Fruit fly (Drosophila melanogaster) whole organism, embryonic: Measurements from ENCODE around the gene Fkbp59.

Experiments
- Atf3 ChIP-seq: fragments of 200-800 bp; sonication (Bioruptor generic); optimal IDR thresholded peaks from 3 replicates; lab custom pipeline; 2016; ENCODE audit warnings: missing biosample characterization, missing genetic modification characterization
- CG10209 ChIP-seq: fragments of 200-800 bp; sonication (Bioruptor generic); optimal IDR thresholded peaks from 3 replicates; lab custom pipeline; 2017; ENCODE audit warnings: missing biosample characterization, mild to moderate bottlenecking, missing genetic modification characterization, missing genetic modification reagents
- CG10274 ChIP-seq: fragments of 200-800 bp; sonication (Bioruptor generic); optimal IDR thresholded peaks from 3 replicates; lab custom pipeline; 2017; ENCODE audit warnings: missing biosample characterization, mild to moderate bottlenecking, missing genetic modification characterization
- CG10321 ChIP-seq: fragments of 200-800 bp; sonication (Bioruptor generic); IDR thresholded peaks from 2 replicates; pipeline ENCODE4 v1.3.6; 2022; ENCODE audit warnings: missing biosample characterization, missing genetic modification characterization
- CG11247 ChIP-seq: fragments of 200-800 bp; sonication (Bioruptor generic); IDR thresholded peaks from 2 replicates; pipeline ENCODE4 v1.3.6; 2022; ENCODE audit warnings: missing biosample characterization, missing genetic modification characterization
- CG11504 ChIP-seq: fragments of 200-800 bp; sonication (Bioruptor generic); optimal IDR thresholded peaks from 3 replicates; lab custom pipeline; 2019; ENCODE audit warnings: missing biosample characterization, mild to moderate bottlenecking, missing genetic modification characterization, moderate library complexity
- CG12744 ChIP-seq: fragments of 200-800 bp; sonication (Bioruptor generic); optimal IDR thresholded peaks from 2 replicates; lab custom pipeline; 2016; ENCODE audit warnings: missing biosample characterization, missing genetic modification characterization
- CG12942 ChIP-seq: fragments of 200-800 bp; sonication (Bioruptor generic); optimal IDR thresholded peaks from 3 replicates; lab custom pipeline; 2016; ENCODE audit warnings: missing biosample characterization, missing genetic modification characterization
- CG13775 ChIP-seq: fragments of 200-800 bp; sonication (Bioruptor generic); optimal IDR thresholded peaks from 3 replicates; lab custom pipeline; 2017; ENCODE audit warnings: missing biosample characterization, mild to moderate bottlenecking, missing genetic modification characterization
- CG15073 ChIP-seq: fragments of 200-800 bp; sonication (Bioruptor generic); optimal IDR thresholded peaks from 2 replicates; lab custom pipeline; 2016; ENCODE audit warnings: missing biosample characterization, missing genetic modification characterization
- CG15514 ChIP-seq: fragments of 200-800 bp; sonication (Bioruptor generic); optimal IDR thresholded peaks from 3 replicates; lab custom pipeline; 2017; ENCODE audit warnings: missing biosample characterization, missing genetic modification characterization, mild to moderate bottlenecking, moderate library complexity, missing genetic modification reagents
- CG17568 ChIP-seq: fragments of 200-800 bp; sonication (Bioruptor generic); optimal IDR thresholded peaks from 2 replicates; lab custom pipeline; 2018; ENCODE audit warnings: missing biosample characterization, mild to moderate bottlenecking, missing genetic modification characterization, moderate library complexity
- CG1792 ChIP-seq: fragments of 200-800 bp; sonication (Bioruptor generic); optimal IDR thresholded peaks from 2 replicates; lab custom pipeline; 2016; ENCODE audit warnings: missing biosample characterization, missing genetic modification characterization
- CG31441 ChIP-seq: fragments of 200-800 bp; sonication (Bioruptor generic); IDR thresholded peaks from 2 replicates; pipeline ENCODE4 v1.3.6; 2022; ENCODE audit warnings: missing biosample characterization, missing genetic modification characterization
- CG3163 ChIP-seq: fragments of 200-800 bp; sonication (Bioruptor generic); optimal IDR thresholded peaks from 3 replicates; lab custom pipeline; 2016; ENCODE audit warnings: missing biosample characterization, missing genetic modification characterization
- CG32532 ChIP-seq: fragments of 200-800 bp; sonication (Bioruptor generic); IDR thresholded peaks from 2 replicates; pipeline ENCODE4 v1.3.6; 2022; ENCODE audit warnings: missing biosample characterization, missing genetic modification characterization
- CG34224 ChIP-seq: fragments of 200-800 bp; sonication (Bioruptor generic); IDR thresholded peaks from 3 replicates; pipeline ENCODE4 v1.3.6; 2022; ENCODE audit warnings: missing biosample characterization, missing genetic modification characterization; ENCODE audit not compliant: partially characterized antibody
- CG34422 ChIP-seq: fragments of 200-800 bp; sonication (Bioruptor generic); IDR thresholded peaks from 3 replicates; pipeline ENCODE4 v1.3.6; 2022; ENCODE audit warnings: missing biosample characterization, missing genetic modification characterization
- CG3995 ChIP-seq: fragments of 200-800 bp; sonication (Bioruptor generic); optimal IDR thresholded peaks from 3 replicates; lab custom pipeline; 2016; ENCODE audit warnings: missing biosample characterization, missing genetic modification characterization
- CG4328 ChIP-seq: fragments of 200-800 bp; sonication (Bioruptor generic); optimal IDR thresholded peaks from 3 replicates; lab custom pipeline; 2017; ENCODE audit warnings: missing biosample characterization, missing genetic modification reagents, missing genetic modification characterization
- CG5953 ChIP-seq: fragments of 200-800 bp; sonication (Bioruptor generic); IDR thresholded peaks from 2 replicates; pipeline ENCODE4 v1.3.6; 2022; ENCODE audit warnings: missing biosample characterization, missing genetic modification characterization
- CG6683 ChIP-seq: fragments of 200-800 bp; sonication (Bioruptor generic); optimal IDR thresholded peaks from 2 replicates; lab custom pipeline; 2017; ENCODE audit warnings: missing biosample characterization, mild to moderate bottlenecking, missing genetic modification characterization, missing genetic modification reagents
- CG7556 ChIP-seq: fragments of 200-800 bp; sonication (Bioruptor generic); optimal IDR thresholded peaks from 2 replicates; lab custom pipeline; 2017; ENCODE audit warnings: missing biosample characterization, mild to moderate bottlenecking, missing genetic modification characterization
- Camta ChIP-seq: fragments of 200-800 bp; sonication (Bioruptor generic); optimal IDR thresholded peaks from 2 replicates; lab custom pipeline; 2016; ENCODE audit warnings: missing biosample characterization, missing genetic modification characterization
- Doc3 ChIP-seq: fragments of 200-800 bp; sonication (Bioruptor generic); IDR thresholded peaks from 3 replicates; pipeline ENCODE4 v1.3.6; 2022; ENCODE audit warnings: missing biosample characterization, missing genetic modification characterization; ENCODE audit not compliant: partially characterized antibody
- Elba2 ChIP-seq: fragments of 200-800 bp; sonication (Bioruptor generic); optimal IDR thresholded peaks from 3 replicates; lab custom pipeline; 2016; ENCODE audit warnings: missing biosample characterization, missing genetic modification characterization
- Gug ChIP-seq: fragments of 200-800 bp; sonication (Bioruptor generic); IDR thresholded peaks from 4 replicates; pipeline ENCODE4 v1.3.6; 2022; ENCODE audit warnings: missing biosample characterization, missing genetic modification characterization
- H2.0 ChIP-seq: fragments of 200-800 bp; sonication (Bioruptor generic); IDR thresholded peaks from 2 replicates; pipeline ENCODE4 v1.3.6; 2022; ENCODE audit warnings: missing biosample characterization, missing genetic modification characterization
- HmgZ ChIP-seq: fragments of 200-800 bp; sonication (Bioruptor generic); optimal IDR thresholded peaks from 2 replicates; lab custom pipeline; 2018; ENCODE audit warnings: missing biosample characterization, mild to moderate bottlenecking, missing genetic modification characterization
- Hr39 ChIP-seq: fragments of >200 bp; optimal IDR thresholded peaks from 2 replicates; lab custom pipeline; 2017
- Myb ChIP-seq: fragments of 200-800 bp; sonication (Bioruptor generic); optimal IDR thresholded peaks from 2 replicates; lab custom pipeline; 2016; ENCODE audit warnings: missing biosample characterization, missing genetic modification characterization
- Nf-YB ChIP-seq: fragments of 200-800 bp; sonication (Bioruptor generic); optimal IDR thresholded peaks from 3 replicates; lab custom pipeline; 2019; ENCODE audit warnings: missing biosample characterization, mild to moderate bottlenecking, missing genetic modification characterization, moderate library complexity
- Pdp1 ChIP-seq, 2 experiments: fragments of 200-800 bp; sonication (Bioruptor generic); optimal IDR thresholded peaks; 3 replicates each; lab custom pipeline; 2016; ENCODE audit warnings: missing biosample characterization in 2 of 2, missing genetic modification characterization in 2 of 2, mild to moderate bottlenecking in 1 of 2, moderate library complexity in 1 of 2
- ara ChIP-seq: fragments of 200-800 bp; sonication (Bioruptor generic); IDR thresholded peaks from 2 replicates; pipeline ENCODE4 v1.3.6; 2022; ENCODE audit warnings: missing biosample characterization, missing genetic modification characterization
- bcd ChIP-seq: fragments of 200-800 bp; sonication (Bioruptor generic); optimal IDR thresholded peaks from 2 replicates; lab custom pipeline; 2017; ENCODE audit warnings: missing biosample characterization, mild to moderate bottlenecking, missing genetic modification characterization
- chn ChIP-seq: fragments of 200-800 bp; sonication (Bioruptor generic); optimal IDR thresholded peaks from 2 replicates; lab custom pipeline; 2016; ENCODE audit warnings: missing biosample characterization, missing genetic modification characterization
- ewg ChIP-seq: fragments of 200-800 bp; sonication (Bioruptor generic); optimal IDR thresholded peaks from 3 replicates; lab custom pipeline; 2017; ENCODE audit warnings: mild to moderate bottlenecking, missing biosample characterization, missing genetic modification reagents, missing genetic modification characterization
- exex ChIP-seq: fragments of 200-800 bp; sonication (Bioruptor generic); optimal IDR thresholded peaks from 4 replicates; lab custom pipeline; 2018; ENCODE audit warnings: missing biosample characterization, mild to moderate bottlenecking, missing genetic modification characterization, moderate library complexity
- fd96Cb ChIP-seq: fragments of 200-800 bp; sonication (Bioruptor generic); optimal IDR thresholded peaks from 2 replicates; lab custom pipeline; 2018; ENCODE audit warnings: missing biosample characterization, mild to moderate bottlenecking, missing genetic modification characterization, moderate library complexity
- fu2 ChIP-seq: fragments of 200-800 bp; sonication (Bioruptor generic); optimal IDR thresholded peaks from 2 replicates; lab custom pipeline; 2016; ENCODE audit warnings: missing biosample characterization, missing genetic modification characterization
- gro ChIP-seq: fragments of 200-800 bp; sonication (Bioruptor generic); optimal IDR thresholded peaks from 2 replicates; lab custom pipeline; 2016; ENCODE audit warnings: missing biosample characterization, missing genetic modification characterization
- mam ChIP-seq: fragments of 200-800 bp; sonication (Bioruptor generic); optimal IDR thresholded peaks from 3 replicates; lab custom pipeline; 2016; ENCODE audit warnings: missing biosample characterization, missing genetic modification characterization
- onecut ChIP-seq: fragments of 200-800 bp; sonication (Bioruptor generic); IDR thresholded peaks from 2 replicates; pipeline ENCODE4 v1.3.6; 2022; ENCODE audit warnings: missing biosample characterization, missing genetic modification characterization
- org-1 ChIP-seq: fragments of 200-800 bp; sonication (Bioruptor generic); optimal IDR thresholded peaks from 2 replicates; lab custom pipeline; 2017; ENCODE audit warnings: missing biosample characterization, missing genetic modification characterization
- pho ChIP-seq: fragments of 200-800 bp; sonication (Bioruptor generic); optimal IDR thresholded peaks from 2 replicates; lab custom pipeline; 2016; ENCODE audit warnings: missing biosample characterization, missing genetic modification characterization
- pita ChIP-seq: fragments of 200-800 bp; sonication (Bioruptor generic); optimal IDR thresholded peaks from 2 replicates; lab custom pipeline; 2017; ENCODE audit warnings: missing biosample characterization, mild to moderate bottlenecking, missing genetic modification characterization
- run ChIP-seq: fragments of 200-800 bp; sonication (Bioruptor generic); optimal IDR thresholded peaks from 3 replicates; lab custom pipeline; 2018; ENCODE audit warnings: missing biosample characterization, mild to moderate bottlenecking, missing genetic modification characterization
- tin ChIP-seq: fragments of 200-800 bp; sonication (Bioruptor generic); optimal IDR thresholded peaks from 3 replicates; lab custom pipeline; 2016; ENCODE audit warnings: missing biosample characterization, missing genetic modification characterization
- vfl ChIP-seq: fragments of 200-800 bp; sonication (Bioruptor generic); optimal IDR thresholded peaks from 2 replicates; lab custom pipeline; 2016; ENCODE audit warnings: missing biosample characterization, missing genetic modification characterization

The Fkbp59 gene

DNA sequence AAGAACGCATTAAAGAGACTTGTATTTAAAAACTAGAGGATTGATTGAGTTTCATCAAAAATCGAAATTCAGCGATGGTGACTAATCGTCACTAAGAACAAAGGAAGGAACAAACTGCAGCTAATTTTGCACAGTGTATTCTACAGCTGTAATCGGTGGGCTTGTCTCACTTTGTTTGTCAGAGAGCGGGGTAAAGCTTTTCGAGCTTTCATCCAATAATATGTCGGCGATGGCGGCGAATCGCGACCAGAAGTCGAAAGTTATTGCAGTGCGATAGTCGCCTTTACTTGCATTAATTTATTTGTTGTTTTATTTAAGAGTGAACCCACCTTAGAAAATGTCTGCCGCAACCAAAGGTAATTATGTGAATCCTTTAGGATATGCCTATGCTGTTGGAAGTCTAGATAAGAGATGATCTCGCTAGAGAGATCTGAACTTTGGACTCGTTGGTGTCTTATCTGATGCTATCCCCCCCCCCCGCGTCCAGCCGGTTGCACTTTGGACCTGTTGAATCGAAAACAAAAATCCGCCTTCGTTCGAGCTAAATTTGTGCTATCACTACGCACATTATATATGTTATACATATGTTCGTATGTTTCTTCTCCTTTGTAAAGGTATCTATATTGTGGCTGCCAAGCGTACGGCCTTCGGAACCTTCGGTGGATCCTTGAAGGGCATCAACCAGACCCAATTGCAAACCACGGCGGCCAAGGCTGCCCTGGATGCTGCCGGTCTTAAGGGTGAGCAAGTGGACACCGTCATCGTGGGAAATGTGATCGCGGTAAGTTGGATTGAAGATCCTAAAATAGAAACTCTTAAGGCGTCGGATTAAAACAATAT is 27.4 kb downstream of the Fkbp59 start, which contains the start of gene yip2 (continued):
- peak; percentile 79 for TF ChIP-seq HmgZ
- TF ChIP-seq vfl (GFP tag; lab: Kevin White, UChicago) = peak; percentile 44
- peak; percentile 51 for TF ChIP-seq CG10209 (GFP tag; lab: Kevin White, UChicago)
- no peak for TF ChIP-seq CG15073 (GFP tag; lab: Kevin White, UChicago)
- peak; percentile 14 for TF ChIP-seq CG3995 (GFP tag; lab: Kevin White, UChicago)
- TF ChIP-seq org-1 (GFP tag; lab: Kevin White, UChicago) = peak; percentile 10
- TF ChIP-seq CG7556 = peak; percentile 65
- TF ChIP-seq ewg (GFP tag; lab: Kevin White, UChicago) = no peak
- peak; percentile 52 for TF ChIP-seq mam
- peak; percentile 34 for TF ChIP-seq chn (GFP tag; lab: Kevin White, UChicago)
- TF ChIP-seq CG5953 (GFP tag; lab: Robert Waterston, UW) = no peak
- TF ChIP-seq Atf3 (GFP tag; lab: Kevin White, UChicago) = peak; percentile 45
- TF ChIP-seq CG10274 = no peak
- TF ChIP-seq CG31441 (GFP tag; lab: Robert Waterston, UW) = peak; percentile 58; the same call in 1 of the 2 replicates
- peak; percentile 48 for TF ChIP-seq CG1792 (GFP tag; lab: Kevin White, UChicago)
- peak; percentile 34 for TF ChIP-seq CG12942 (GFP tag; lab: Kevin White, UChicago)
- TF ChIP-seq CG11504 (tag; lab: Kevin White, UChicago) = peak; percentile 68
- TF ChIP-seq ara (GFP tag; lab: Robert Waterston, UW) = peak; percentile 35; the same call in 1 of the 2 replicates
- peak; percentile 45 to 47 for TF ChIP-seq Pdp1 (GFP tag; optimal IDR thresholded peaks at IDR 0.05; lab: Kevin White, UChicago)
- TF ChIP-seq Elba2 = no peak
- TF ChIP-seq CG17568 = peak; percentile 55
- peak; percentile 62 for TF ChIP-seq fu2
- TF ChIP-seq pita (GFP tag; lab: Kevin White, UChicago) = no peak
- peak; percentile 8 for TF ChIP-seq gro (GFP tag; lab: Kevin White, UChicago)
- no peak for TF ChIP-seq Doc3 (GFP tag; lab: Robert Waterston, UW)
- peak; percentile 17 for TF ChIP-seq CG13775 (GFP tag; lab: Kevin White, UChicago)
- TF ChIP-seq bcd = peak; percentile 46
- TF ChIP-seq Myb (GFP tag; lab: Kevin White, UChicago) = peak; percentile 32
- peak; percentile 1 for TF ChIP-seq fd96Cb
- no peak for TF ChIP-seq Hr39
- TF ChIP-seq CG12744 (GFP tag; lab: Kevin White, UChicago) = peak; percentile 7
- peak; percentile 42; the same call in 1 of the 2 replicates for TF ChIP-seq CG10321 (GFP tag; lab: Robert Waterston, UW)
- TF ChIP-seq CG6683 (GFP tag; lab: Kevin White, UChicago) = peak; percentile 36
- peak; percentile 63; the same call in 1 of the 2 replicates for TF ChIP-seq CG32532 (GFP tag; lab: Robert Waterston, UW)
- peak; percentile 57 for TF ChIP-seq exex
- peak; percentile 63 for TF ChIP-seq CG15514
- TF ChIP-seq pho (GFP tag; lab: Kevin White, UChicago) = peak; percentile 58
- TF ChIP-seq Nf-YB = peak; percentile 29
- peak; percentile 21 for TF ChIP-seq run (tag; lab: Kevin White, UChicago)
- peak; percentile 28; the same call in 1 of the 4 replicates for TF ChIP-seq Gug (GFP tag; lab: Robert Waterston, UW)
- peak; percentile 54 for TF ChIP-seq CG4328 (GFP tag; lab: Kevin White, UChicago)
- TF ChIP-seq Camta = no peak
- peak; percentile 48 for TF ChIP-seq CG3163 (GFP tag; lab: Kevin White, UChicago)
- TF ChIP-seq CG34224 = no peak
- TF ChIP-seq CG34422 = peak; percentile 55; the same call in 1 of the 3 replicates
- peak; percentile 40 for TF ChIP-seq CG11247 (GFP tag; lab: Robert Waterston, UW)
- TF ChIP-seq onecut (GFP tag; lab: Robert Waterston, UW) = peak; percentile 58
- TF ChIP-seq H2.0 (GFP tag; lab: Robert Waterston, UW) = peak; percentile 42; the same call in 1 of the 2 replicates
- TF ChIP-seq tin (GFP tag; lab: Kevin White, UChicago) = peak; percentile 36
